Worm (Caenorhabditis elegans) whole organism, L3 larva: ENCODE results near the gene R07E4.3.

Experiments used
- egl-27 ChIP-seq: sonication (generic microtip); optimal IDR thresholded peaks from 4 replicates; lab custom pipeline; 2017; ENCODE audit warnings: missing biosample characterization, missing genetic modification reagents, missing genetic modification characterization
- lin-39 ChIP-seq: fragments of 150-350 bp; optimal IDR thresholded peaks from 2 replicates; lab custom pipeline; 2018; ENCODE audit warnings: missing biosample characterization, missing genetic modification reagents, missing genetic modification characterization
- mdl-1 ChIP-seq: fragments of 150-350 bp; optimal IDR thresholded peaks from 2 replicates; lab custom pipeline; 2014; ENCODE audit warnings: missing biosample characterization, missing genetic modification characterization
- nhr-76 ChIP-seq: fragments of 150-350 bp; sonication (generic microtip); optimal IDR thresholded peaks from 5 replicates; lab custom pipeline; 2014; ENCODE audit warnings: missing biosample characterization, missing genetic modification characterization
- pha-4 ChIP-seq: fragments of 150-350 bp; optimal IDR thresholded peaks from 2 replicates; lab custom pipeline; 2014; ENCODE audit warnings: missing biosample characterization, missing genetic modification reagents, missing genetic modification characterization
- unc-62 ChIP-seq: fragments of 150-350 bp; sonication (generic microtip); optimal IDR thresholded peaks from 4 replicates; lab custom pipeline; 2014; ENCODE audit warnings: missing biosample characterization, missing genetic modification reagents, missing genetic modification characterization
- zag-1 ChIP-seq: fragments of 150-350 bp; optimal IDR thresholded peaks from 2 replicates; lab custom pipeline; 2014; ENCODE audit warnings: missing biosample characterization, missing genetic modification characterization

- TF ChIP-seq zag-1 (no peak), egl-27 (tag; lab: Kevin White, UChicago) (no peak), mdl-1 (tag; lab: Kevin White, UChicago) (no peak), nhr-76 (tag; lab: Kevin White, UChicago) (no peak), lin-39 (tag; lab: Kevin White, UChicago) (no peak), unc-62 (GFP tag; lab: Kevin White, UChicago) (no peak), pha-4 (tag; lab: Kevin White, UChicago) (no peak)
These were observed 17.8 kb upstream of the R07E4.3 start, which contains the start of gene C46F4.3 for ce11 chrX:5935473-5935872.
